Worm (Caenorhabditis elegans) whole organism, L4 larva: ENCODE results near the gene F46F5.1.

Experiments
- fkh-10 ChIP-seq: fragments of 150-350 bp; optimal IDR thresholded peaks from 2 replicates; lab custom pipeline; 2014; ENCODE audit warnings: missing biosample characterization, missing genetic modification reagents, missing genetic modification characterization
- nhr-10 ChIP-seq: fragments of 150-350 bp; optimal IDR thresholded peaks from 2 replicates; lab custom pipeline; 2014; ENCODE audit warnings: missing biosample characterization, missing genetic modification characterization
- nhr-237 ChIP-seq: sonication (generic microtip); optimal IDR thresholded peaks from 2 replicates; lab custom pipeline; 2017; ENCODE audit warnings: missing biosample characterization, missing genetic modification characterization
- nhr-25 ChIP-seq: sonication (generic microtip); optimal IDR thresholded peaks from 2 replicates; lab custom pipeline; 2017; ENCODE audit warnings: missing genetic modification characterization, mild to moderate bottlenecking, missing compliant biosample characterization, antibody characterized with exemption, moderate library complexity, borderline replicate concordance; ENCODE audit not compliant: insufficient read depth
- unc-39 ChIP-seq: sonication (generic microtip); optimal IDR thresholded peaks from 2 replicates; lab custom pipeline; 2017; ENCODE audit warnings: missing biosample characterization, missing genetic modification characterization
- unc-62 ChIP-seq, 3 experiments: fragments of 150-350 bp in 1 of 3; sonication (generic microtip); optimal IDR thresholded peaks in 2 of 3; peaks in 1 of 3; 1 replicate in 1 of 3; 2 replicates in 2 of 3; lab custom pipeline; 2014 to 2017; ENCODE audit warnings: missing biosample characterization in 3 of 3, missing genetic modification characterization in 3 of 3, missing genetic modification reagents in 3 of 3, missing genotype in 1 of 3

- TF ChIP-seq nhr-237 (tag; lab: Kevin White, UChicago) (no peak), fkh-10 (no peak), unc-39 (tag; lab: Kevin White, UChicago) (no peak), nhr-25 (no peak), unc-62 (GFP tag; optimal IDR thresholded peaks at IDR 0.05 in 1 of 2; lab: Kevin White, UChicago) (no peak), unc-62 (tag; optimal IDR thresholded peaks at IDR 0.05; lab: Kevin White, UChicago) (no peak), nhr-10 (tag; lab: Kevin White, UChicago) (no peak)
Observed at ce11 chrII:750155-750554, 41.6 kb downstream of the F46F5.1 start, which contains the start of gene snt-6.
